Fruit fly (Drosophila melanogaster): ENCODE data around the gene CG13457.

DNA sequence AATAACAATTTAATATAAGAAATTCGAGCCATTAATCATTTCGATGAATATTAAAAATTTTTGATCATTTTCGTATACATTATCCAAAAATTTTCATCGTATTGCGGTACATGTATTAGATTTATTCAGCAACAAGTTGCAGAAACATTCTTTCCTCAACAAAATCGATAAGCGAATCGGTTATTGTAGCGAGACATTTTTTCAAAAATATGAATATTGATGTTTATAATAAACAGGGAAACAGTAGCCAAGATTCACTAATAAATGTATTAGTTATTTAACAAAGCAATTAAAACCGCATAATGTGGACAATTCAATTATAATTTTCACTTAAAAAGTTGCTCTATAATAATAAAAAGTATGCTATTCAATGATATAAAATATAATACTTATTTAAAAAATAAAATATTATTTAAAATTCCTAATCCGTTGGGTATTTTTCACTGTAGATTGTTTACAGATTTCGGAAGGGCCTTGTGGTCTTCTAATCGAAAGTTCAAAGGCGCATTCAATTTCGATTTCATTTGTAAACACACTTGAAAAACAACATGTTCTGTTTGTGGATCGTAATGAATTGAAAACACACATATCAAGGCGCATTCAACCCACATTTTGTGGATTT lies 42.0 kb downstream of the CG13457 start:
- no peak for TF ChIP-seq psq (GFP tag; optimal IDR thresholded peaks at IDR 0.05)
- TF ChIP-seq Abd-B (GFP tag; optimal IDR thresholded peaks at IDR 0.05): no peak
- no peak for TF ChIP-seq h (GFP tag; optimal IDR thresholded peaks at IDR 0.05)
- TF ChIP-seq Hr78 (GFP tag; optimal IDR thresholded peaks at IDR 0.05): no peak
- TF ChIP-seq Myc (optimal IDR thresholded peaks at IDR 0.05): no peak
- TF ChIP-seq Dif (GFP tag; optimal IDR thresholded peaks at IDR 0.05; ENCODE audit: partially characterized antibody): no peak
- no peak for TF ChIP-seq CG32264 (GFP tag; optimal IDR thresholded peaks at IDR 0.05)
